Worm (Caenorhabditis elegans) whole organism, early embryonic: ENCODE results near the gene sra-32.

Experiments
- B0310.2 ChIP-seq: sonication (generic microtip); optimal IDR thresholded peaks from 2 replicates; lab custom pipeline; 2016; ENCODE audit warnings: mild to moderate bottlenecking, missing genetic modification characterization, missing compliant biosample characterization
- F13C5.2 ChIP-seq: sonication (generic microtip); optimal IDR thresholded peaks from 2 replicates; lab custom pipeline; 2017; ENCODE audit warnings: mild to moderate bottlenecking, missing genetic modification characterization, inconsistent platforms, missing compliant biosample characterization
- aly-1 ChIP-seq: sonication (generic microtip); optimal IDR thresholded peaks from 2 replicates; lab custom pipeline; 2016; ENCODE audit warnings: missing genetic modification characterization, missing compliant biosample characterization
- ama-1 ChIP-seq: fragments of 150-350 bp; optimal IDR thresholded peaks from 2 replicates; lab custom pipeline; 2014
- ceh-13 ChIP-seq: fragments of 200-800 bp; sonication (Bioruptor generic); optimal IDR thresholded peaks from 2 replicates; lab custom pipeline; 2018; ENCODE audit warnings: mild to moderate bottlenecking, missing genetic modification characterization, missing compliant biosample characterization
- ceh-36 ChIP-seq: sonication (generic microtip); optimal IDR thresholded peaks from 2 replicates; lab custom pipeline; 2016; ENCODE audit warnings: missing genetic modification characterization, inconsistent platforms, missing compliant biosample characterization
- ets-7 ChIP-seq: sonication (generic microtip); optimal IDR thresholded peaks from 2 replicates; lab custom pipeline; 2016; ENCODE audit warnings: missing genotype, missing genetic modification characterization, missing compliant biosample characterization
- flt-1 ChIP-seq: fragments of 200-800 bp; sonication (Bioruptor generic); IDR thresholded peaks from 2 replicates; pipeline ENCODE4 v1.3.6; 2022; ENCODE audit warnings: missing genetic modification characterization, missing compliant biosample characterization
- hmbx-1 ChIP-seq: sonication (generic microtip); optimal IDR thresholded peaks from 2 replicates; lab custom pipeline; 2016; ENCODE audit warnings: mild to moderate bottlenecking, missing genetic modification characterization, missing compliant biosample characterization
- hmg-4 ChIP-seq: fragments of 200-800 bp; sonication (Bioruptor generic); optimal IDR thresholded peaks from 2 replicates; lab custom pipeline; 2018; ENCODE audit warnings: mild to moderate bottlenecking, missing genetic modification characterization, missing compliant biosample characterization
- hnd-1 ChIP-seq: sonication (generic microtip); optimal IDR thresholded peaks from 2 replicates; lab custom pipeline; 2016; ENCODE audit warnings: missing genetic modification characterization, missing compliant biosample characterization
- pes-1 ChIP-seq: fragments of 200-800 bp; sonication (Bioruptor generic); IDR thresholded peaks from 2 replicates; pipeline ENCODE4 v1.3.6; 2022; ENCODE audit warnings: missing genetic modification reagents, missing genetic modification characterization, missing compliant biosample characterization
- scrt-1 ChIP-seq: fragments of 200-800 bp; sonication (Bioruptor generic); IDR thresholded peaks from 2 replicates; pipeline ENCODE4 v1.3.6; 2022; ENCODE audit warnings: missing genetic modification characterization, missing compliant biosample characterization
- sea-1 ChIP-seq: fragments of 200-800 bp; sonication (Bioruptor generic); conservative IDR thresholded peaks from 2 replicates; pipeline ENCODE4 v1.3.6; 2022; ENCODE audit warnings: missing genetic modification characterization, missing compliant biosample characterization
- tbx-11 ChIP-seq: fragments of 200-800 bp; sonication (Bioruptor generic); IDR thresholded peaks from 2 replicates; pipeline ENCODE4 v1.3.6; 2022; ENCODE audit warnings: missing genetic modification characterization, missing compliant biosample characterization
- tbx-37 ChIP-seq: fragments of 200-800 bp; sonication (Bioruptor generic); conservative IDR thresholded peaks from 2 replicates; pipeline ENCODE4 v1.3.6; 2022; ENCODE audit warnings: missing genetic modification reagents, missing genetic modification characterization, missing compliant biosample characterization
- tra-4 ChIP-seq: sonication (generic microtip); optimal IDR thresholded peaks from 2 replicates; lab custom pipeline; 2017; ENCODE audit warnings: missing genetic modification characterization, missing compliant biosample characterization

The sra-32 gene

DNA sequence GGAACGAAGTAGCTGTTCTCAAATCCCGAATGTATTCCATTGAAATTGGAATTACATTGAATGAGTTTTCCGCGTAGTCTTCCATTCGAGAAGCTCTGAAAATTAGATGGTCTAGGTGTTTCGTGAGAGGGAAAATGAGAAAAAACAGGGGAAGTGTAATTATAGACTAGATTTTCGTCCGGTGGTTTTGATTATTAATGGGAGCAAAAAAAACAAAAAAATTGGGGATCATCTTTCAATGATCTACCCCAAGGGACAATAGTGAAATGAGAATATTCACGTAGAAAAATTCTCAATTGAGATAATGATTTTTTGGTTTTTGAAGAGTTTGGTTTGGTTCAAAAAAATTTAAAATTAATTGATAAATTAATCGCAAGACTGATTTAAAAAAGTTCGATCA, at the start of gene sra-32:
Gene sra-32, minus strand, starts transcription at position 101 of the 400 bp plus-strand sequence.
- no peak for TF ChIP-seq flt-1
- TF ChIP-seq tbx-37 (GFP tag; lab: Robert Waterston, UW): no peak
- TF ChIP-seq pes-1 (GFP tag; lab: Robert Waterston, UW): no peak
- TF ChIP-seq B0310.2 (tag; lab: Kevin White, UChicago): no peak
- TF ChIP-seq scrt-1 (GFP tag; lab: Robert Waterston, UW): no peak
- TF ChIP-seq tra-4 (tag; lab: Kevin White, UChicago): no peak
- no peak for TF ChIP-seq hmbx-1 (tag; lab: Kevin White, UChicago)
- TF ChIP-seq ceh-13 (GFP tag; lab: Kevin White, UChicago): no peak

DNA sequence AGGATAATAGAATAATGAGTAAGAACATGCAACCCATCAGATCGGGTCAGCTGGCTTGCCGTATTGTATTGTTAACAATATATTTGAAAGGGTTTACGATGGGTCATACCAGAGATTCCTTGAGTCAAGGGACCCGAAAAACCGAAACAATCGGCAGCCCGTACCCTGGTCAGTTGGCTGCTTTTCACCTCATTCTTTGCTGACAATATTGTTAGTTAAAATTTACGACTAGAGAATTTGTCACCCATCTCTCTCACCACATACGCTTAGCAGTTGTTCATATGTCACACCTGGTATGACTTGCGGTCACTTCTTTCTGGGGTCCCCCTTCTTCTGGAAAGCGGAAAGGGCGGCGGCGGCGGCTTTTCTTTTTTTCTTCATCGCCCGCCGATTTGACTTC, 49.3 kb upstream of the sra-32 start:
- TF ChIP-seq hmg-4 (GFP tag; lab: Kevin White, UChicago): no peak
- TF ChIP-seq pes-1 (GFP tag; lab: Robert Waterston, UW): 0 out of 2 replicates have a peak, but pooled peaks have one; percentile 26
- TF ChIP-seq aly-1 (tag; lab: Kevin White, UChicago): no peak

DNA sequence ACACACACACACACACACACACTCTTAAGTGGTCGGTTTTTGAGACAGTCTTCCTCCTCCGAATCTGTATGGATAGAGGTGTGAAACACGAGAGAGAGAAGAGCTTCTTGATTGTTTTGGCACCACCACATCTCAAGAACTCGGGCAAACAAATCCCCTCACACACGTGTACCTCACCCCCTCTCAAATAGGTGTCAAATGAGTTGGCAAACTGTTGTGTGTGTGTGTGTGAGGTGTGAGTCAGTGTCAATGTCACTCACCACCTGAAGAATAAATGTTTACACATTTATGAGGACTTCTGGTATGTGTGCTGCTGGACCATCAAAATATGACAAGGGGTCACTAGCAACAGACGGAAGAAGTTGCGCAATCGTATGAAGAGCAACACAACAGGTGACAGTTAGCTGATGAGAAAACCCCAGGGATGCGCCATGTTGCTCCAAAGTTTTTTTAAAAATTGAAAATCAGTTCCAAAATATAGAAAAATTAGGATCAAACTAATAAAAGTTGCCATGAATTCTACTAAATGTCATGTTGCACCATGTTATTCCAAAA, 48.2 kb upstream of the sra-32 start:
- TF ChIP-seq F13C5.2 (tag; lab: Kevin White, UChicago) (no peak), sea-1 (GFP tag; lab: Robert Waterston, UW) (no peak), flt-1 (no peak), ceh-13 (GFP tag; lab: Kevin White, UChicago) (no peak), ets-7 (tag; lab: Kevin White, UChicago) (no peak), tra-4 (tag; lab: Kevin White, UChicago) (no peak), ceh-36 (tag; lab: Kevin White, UChicago) (no peak), scrt-1 (GFP tag; lab: Robert Waterston, UW) (no peak), hmg-4 (GFP tag; lab: Kevin White, UChicago) (no peak), B0310.2 (tag; lab: Kevin White, UChicago) (no peak), ama-1 (lab: Kevin White, UChicago) (no peak), hmbx-1 (tag; lab: Kevin White, UChicago) (no peak), pes-1 (GFP tag; lab: Robert Waterston, UW) (no peak), tbx-37 (GFP tag; lab: Robert Waterston, UW) (no peak)

DNA sequence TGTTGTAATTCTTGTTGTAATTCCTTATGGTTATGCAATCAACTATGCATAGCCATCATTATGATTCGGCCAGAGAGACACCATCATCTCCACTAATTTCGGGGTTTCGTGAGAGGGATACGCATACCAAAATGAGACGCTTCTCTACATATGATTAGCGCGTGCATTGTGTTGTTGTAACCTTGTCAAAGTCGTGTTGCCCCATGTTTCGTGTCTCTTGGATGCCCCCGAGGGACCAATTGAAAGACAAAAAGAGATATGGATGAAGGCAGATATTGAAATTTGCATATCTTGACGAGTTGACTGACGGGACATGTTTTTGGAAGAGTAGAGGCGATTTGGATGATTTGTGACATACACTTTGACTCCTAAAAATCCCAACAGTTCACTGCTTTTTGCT, 47.6 kb upstream of the sra-32 start:
- TF ChIP-seq hnd-1 (tag; lab: Kevin White, UChicago) (no peak), flt-1 (0 out of 2 replicates have a peak, but pooled peaks have one; percentile 14)

DNA sequence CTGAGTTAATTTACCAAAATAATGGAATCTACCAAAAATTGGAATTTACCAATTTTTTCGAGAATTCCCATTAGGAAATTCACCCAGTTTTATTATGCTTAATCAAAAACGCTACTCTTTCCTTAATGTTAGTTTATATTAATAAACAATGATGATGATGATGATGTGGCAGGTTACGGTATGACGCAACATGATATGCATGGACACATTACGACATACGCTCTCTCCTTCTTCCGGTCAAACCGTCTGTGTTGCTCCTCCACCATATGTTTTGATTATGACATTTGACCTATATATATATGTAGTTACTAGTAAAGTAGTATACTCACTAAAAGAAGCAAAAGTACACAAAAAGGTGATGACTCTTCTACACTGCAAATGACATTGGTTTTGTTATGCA, 45.6 kb upstream of the sra-32 start:
- TF ChIP-seq tbx-11 (GFP tag; lab: Robert Waterston, UW) (no peak), ceh-36 (tag; lab: Kevin White, UChicago) (no peak), hnd-1 (tag; lab: Kevin White, UChicago) (no peak), tbx-37 (GFP tag; lab: Robert Waterston, UW) (no peak), sea-1 (GFP tag; lab: Robert Waterston, UW) (no peak), hmg-4 (GFP tag; lab: Kevin White, UChicago) (no peak), ets-7 (tag; lab: Kevin White, UChicago) (peak; percentile 92), B0310.2 (tag; lab: Kevin White, UChicago) (no peak), scrt-1 (GFP tag; lab: Robert Waterston, UW) (no peak)

DNA sequence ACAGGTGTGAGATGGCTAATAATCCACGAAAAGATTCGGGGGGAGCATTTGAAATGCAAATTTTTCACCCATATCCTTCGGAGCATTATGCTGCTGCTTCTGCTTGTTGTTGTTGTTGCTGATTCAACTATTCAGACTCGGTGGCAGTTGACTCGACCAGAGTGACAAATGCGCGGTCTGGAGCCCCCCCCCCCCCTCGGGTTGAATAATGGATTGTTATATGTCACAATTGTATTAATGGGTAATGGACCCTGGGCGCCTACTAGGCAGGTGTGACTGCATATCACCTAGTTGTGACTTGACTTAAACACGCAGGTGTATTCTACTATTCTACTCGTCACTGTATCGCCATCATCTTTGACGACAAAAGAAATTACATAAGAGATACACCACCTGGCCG, 43.8 kb upstream of the sra-32 start:
- TF ChIP-seq F13C5.2 (tag; lab: Kevin White, UChicago) (no peak), ama-1 (lab: Kevin White, UChicago) (no peak), aly-1 (tag; lab: Kevin White, UChicago) (no peak), scrt-1 (GFP tag; lab: Robert Waterston, UW) (no peak), ceh-36 (tag; lab: Kevin White, UChicago) (no peak), flt-1 (no peak), hnd-1 (tag; lab: Kevin White, UChicago) (no peak), tbx-37 (GFP tag; lab: Robert Waterston, UW) (no peak), tra-4 (tag; lab: Kevin White, UChicago) (no peak), tbx-11 (GFP tag; lab: Robert Waterston, UW) (no peak), ceh-13 (GFP tag; lab: Kevin White, UChicago) (no peak), ets-7 (tag; lab: Kevin White, UChicago) (no peak), pes-1 (GFP tag; lab: Robert Waterston, UW) (no peak), hmbx-1 (tag; lab: Kevin White, UChicago) (no peak), B0310.2 (tag; lab: Kevin White, UChicago) (no peak)

DNA sequence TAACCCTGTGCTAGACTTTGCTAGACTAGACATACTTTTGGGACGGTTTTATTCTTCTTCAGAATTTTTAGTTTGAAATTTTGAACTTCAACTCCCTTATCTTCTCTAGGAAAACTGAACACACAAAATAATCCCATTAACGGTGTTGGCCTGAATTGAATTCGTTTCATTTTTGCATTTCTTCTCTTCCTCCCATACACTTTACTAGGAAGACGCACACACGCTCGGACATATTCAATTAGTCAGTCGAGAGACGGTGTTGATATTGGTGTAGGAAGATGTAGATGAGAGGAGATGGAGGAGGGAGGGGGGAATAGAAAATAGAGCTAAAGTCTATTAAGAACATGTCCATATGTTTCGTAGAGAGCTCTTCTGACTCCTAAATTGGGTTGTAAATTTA, 42.9 kb upstream of the sra-32 start:
- TF ChIP-seq aly-1 (tag; lab: Kevin White, UChicago) (no peak), scrt-1 (GFP tag; lab: Robert Waterston, UW) (no peak), hmg-4 (GFP tag; lab: Kevin White, UChicago) (no peak), tbx-37 (GFP tag; lab: Robert Waterston, UW) (0 out of 2 replicates have a peak, but pooled peaks have one; percentile 7)

DNA sequence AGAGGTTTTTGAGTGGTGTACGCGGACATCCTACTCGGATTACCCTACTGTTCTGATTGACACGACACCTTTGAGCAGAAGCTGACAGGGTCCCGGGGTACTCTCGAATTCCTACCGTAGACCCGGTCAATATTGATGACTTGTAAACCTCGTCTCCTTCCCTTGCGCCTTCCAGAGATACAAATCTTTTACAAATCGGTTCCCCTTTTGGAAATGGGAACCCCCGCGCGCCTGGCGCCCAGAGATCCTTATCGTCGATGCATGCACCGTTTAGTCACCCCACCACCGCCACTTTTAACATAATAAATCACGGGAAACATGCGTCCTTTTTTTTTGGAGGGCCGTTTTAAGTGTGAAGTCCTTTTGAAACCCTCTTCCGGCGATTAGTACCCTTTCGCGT, 41.3 kb upstream of the sra-32 start:
- TF ChIP-seq tra-4 (tag; lab: Kevin White, UChicago) (no peak), hnd-1 (tag; lab: Kevin White, UChicago) (no peak), tbx-37 (GFP tag; lab: Robert Waterston, UW) (no peak), tbx-11 (GFP tag; lab: Robert Waterston, UW) (no peak), pes-1 (GFP tag; lab: Robert Waterston, UW) (no peak), F13C5.2 (tag; lab: Kevin White, UChicago) (no peak), sea-1 (GFP tag; lab: Robert Waterston, UW) (no peak), ceh-13 (GFP tag; lab: Kevin White, UChicago) (no peak), ets-7 (tag; lab: Kevin White, UChicago) (no peak), hmbx-1 (tag; lab: Kevin White, UChicago) (no peak), scrt-1 (GFP tag; lab: Robert Waterston, UW) (no peak), hmg-4 (GFP tag; lab: Kevin White, UChicago) (no peak), ama-1 (lab: Kevin White, UChicago) (no peak), aly-1 (tag; lab: Kevin White, UChicago) (no peak), flt-1 (no peak), B0310.2 (tag; lab: Kevin White, UChicago) (no peak), ceh-36 (tag; lab: Kevin White, UChicago) (no peak)
